Fruit fly (Drosophila melanogaster): ENCODE data around the gene Diap1.

dm6 chr3L:16043782-16044352 is 7.0 kb downstream of the Diap1 start:
- TF ChIP-seq psq (GFP tag; optimal IDR thresholded peaks at IDR 0.05) (no peak), Bdp1 (GFP tag; optimal IDR thresholded peaks at IDR 0.05) (no peak), insv (GFP tag; optimal IDR thresholded peaks at IDR 0.05) (no peak), yki (optimal IDR thresholded peaks at IDR 0.05) (no peak)
